Fruit fly (Drosophila melanogaster): ENCODE data around the gene baz.

dm6 chrX:17170484-17170944, 10.7 kb downstream of the baz start:
- no peak for TF ChIP-seq CTCF (optimal IDR thresholded peaks at IDR 0.05)
- no peak for TF ChIP-seq CG8478 (optimal IDR thresholded peaks at IDR 0.05)
